Worm (Caenorhabditis elegans) whole organism, mixed stage, embryonic: ENCODE measurements around the gene pycr-4.

Source experiments
- ces-1 ChIP-seq: fragments of 150-350 bp; optimal IDR thresholded peaks from 2 replicates; lab custom pipeline; 2014; ENCODE audit warnings: missing biosample characterization, missing genetic modification reagents, missing genetic modification characterization
- elt-1 ChIP-seq: sonication (generic microtip); optimal IDR thresholded peaks from 2 replicates; lab custom pipeline; 2017; ENCODE audit warnings: missing genetic modification characterization, mild to moderate bottlenecking, missing compliant biosample characterization, antibody characterized with exemption, moderate library complexity, borderline replicate concordance; ENCODE audit not compliant: insufficient read depth
- elt-3 ChIP-seq: fragments of 150-350 bp; optimal IDR thresholded peaks from 2 replicates; lab custom pipeline; 2014; ENCODE audit warnings: missing biosample characterization, missing genetic modification characterization
- lin-13 ChIP-seq: fragments of 150-350 bp; optimal IDR thresholded peaks from 2 replicates; lab custom pipeline; 2014; ENCODE audit warnings: missing biosample characterization, missing genetic modification characterization
- nhr-12 ChIP-seq: fragments of 150-350 bp; optimal IDR thresholded peaks from 2 replicates; lab custom pipeline; 2014; ENCODE audit warnings: missing biosample characterization, missing genetic modification characterization
- sptf-1 ChIP-seq: sonication (generic microtip); optimal IDR thresholded peaks from 2 replicates; lab custom pipeline; 2017; ENCODE audit warnings: mild to moderate bottlenecking, missing genetic modification characterization, moderate library complexity, missing compliant biosample characterization
- unc-62 ChIP-seq: fragments of 150-350 bp; optimal IDR thresholded peaks from 2 replicates; lab custom pipeline; 2014; ENCODE audit warnings: missing biosample characterization, missing genetic modification reagents, missing genetic modification characterization

ce11 chrIV:7474826-7475225 is 2.3 kb downstream of the pycr-4 start, which contains the start of gene slc-25A18.2:
- TF ChIP-seq lin-13 (tag; lab: Kevin White, UChicago), result no peak
- TF ChIP-seq unc-62 (GFP tag; lab: Kevin White, UChicago), result no peak
- no peak for TF ChIP-seq nhr-12 (tag; lab: Kevin White, UChicago)
- no peak for TF ChIP-seq elt-1 (tag; lab: Kevin White, UChicago)
- no peak for TF ChIP-seq sptf-1
- no peak for TF ChIP-seq elt-3
- TF ChIP-seq ces-1 (GFP tag; lab: Kevin White, UChicago), result no peak
